Fruit fly (Drosophila melanogaster): ENCODE data around the gene RpS19a.
A peak's percentile ranks its signal among the peaks of the same experiment; 100 is the strongest.

RpS19a gene

DNA sequence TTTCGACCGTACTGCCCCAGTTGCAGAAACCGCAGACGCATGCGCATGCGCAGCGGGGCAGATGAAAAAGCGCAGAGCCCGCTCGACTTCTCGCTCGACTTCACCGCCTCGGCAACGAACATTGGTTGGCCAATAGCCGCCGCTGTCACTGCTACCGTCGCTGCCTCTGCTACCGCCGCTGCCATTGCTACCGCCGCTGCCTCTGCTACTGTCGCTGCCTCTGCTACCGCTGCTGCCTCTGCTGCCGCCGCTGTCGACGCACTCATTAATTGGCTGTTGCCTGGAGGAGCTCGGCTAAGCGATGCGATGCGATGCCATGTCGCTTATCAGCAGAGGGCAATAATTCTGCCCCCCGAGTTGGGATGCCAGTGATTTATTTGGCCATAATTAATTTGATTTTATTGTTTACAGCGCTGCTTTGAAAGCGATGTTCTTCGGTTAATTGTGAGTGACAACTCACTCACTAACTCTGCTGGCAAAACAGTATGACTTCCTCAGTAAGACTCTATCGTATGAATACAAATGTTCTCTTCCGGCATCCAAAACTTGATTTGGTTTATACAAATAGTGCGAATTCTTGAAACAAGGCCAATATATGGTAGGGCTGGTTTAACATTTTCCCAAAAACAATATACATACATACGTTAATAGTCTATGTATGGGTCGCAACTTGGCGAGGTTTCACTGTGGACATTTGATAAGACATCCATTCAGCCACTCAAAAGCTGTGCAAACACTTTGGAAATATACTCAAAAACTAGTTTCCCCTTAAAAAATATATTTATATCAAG, 33.2 kb downstream of the RpS19a start:
- TF ChIP-seq tgo (GFP tag; IDR thresholded peaks at IDR 0.05): 0 out of 3 replicates have a peak, but pooled peaks have one; percentile 13
- no peak for TF ChIP-seq CG11247 (GFP tag; IDR thresholded peaks at IDR 0.05)
- TF ChIP-seq CG12219 (GFP tag; optimal IDR thresholded peaks at IDR 0.05): peak; percentile 22
- peak; percentile 22 for TF ChIP-seq CG9817 (tag; optimal IDR thresholded peaks at IDR 0.05)
- TF ChIP-seq CG12299 (tag; optimal IDR thresholded peaks at IDR 0.05): no peak
- peak; percentile 21 for TF ChIP-seq ewg (GFP tag; optimal IDR thresholded peaks at IDR 0.05)
- peak; percentile 47 for TF ChIP-seq Sox102F (GFP tag; optimal IDR thresholded peaks at IDR 0.05)
- peak; percentile 21 for TF ChIP-seq CG17385 (GFP tag; optimal IDR thresholded peaks at IDR 0.05)
- 0 out of 4 replicates have a peak, but pooled peaks have one; percentile 45 for TF ChIP-seq chinmo (GFP tag; IDR thresholded peaks at IDR 0.05; ENCODE audit: partially characterized antibody)
- peak; percentile 38 for TF ChIP-seq sug (tag; optimal IDR thresholded peaks at IDR 0.05)
- no peak for TF ChIP-seq CG8388 (GFP tag; optimal IDR thresholded peaks at IDR 0.05)
- no peak for TF ChIP-seq trh (GFP tag; optimal IDR thresholded peaks at IDR 0.05)
- TF ChIP-seq CG13424 (tag; optimal IDR thresholded peaks at IDR 0.05): peak; percentile 26
- peak; percentile 45 for TF ChIP-seq CG3281 (GFP tag; optimal IDR thresholded peaks at IDR 0.05)
- no peak for TF ChIP-seq slp2 (GFP tag; optimal IDR thresholded peaks at IDR 0.05)
- peak in 1 of 2 experiments; percentile 20 for TF ChIP-seq bsh (GFP tag; optimal IDR thresholded peaks at IDR 0.05)
- TF ChIP-seq prd (optimal IDR thresholded peaks at IDR 0.05): no peak
- 0 out of 3 replicates have a peak, but pooled peaks have one; percentile 16 for TF ChIP-seq prd (GFP tag; IDR thresholded peaks at IDR 0.05)
- peak; percentile 31 for TF ChIP-seq CG30403 (GFP tag; optimal IDR thresholded peaks at IDR 0.05)
- no peak for TF ChIP-seq CG1024 (GFP tag; IDR thresholded peaks at IDR 0.05)
- peak; percentile 50 for TF ChIP-seq CG18599 (GFP tag; optimal IDR thresholded peaks at IDR 0.05)
- peak; percentile 32; the same call in 1 of the 2 replicates for TF ChIP-seq ranshi (GFP tag; IDR thresholded peaks at IDR 0.05)
- peak; percentile 97 for TF ChIP-seq Adf1 (GFP tag; IDR thresholded peaks at IDR 0.05)
- peak; percentile 60 for TF ChIP-seq sens (GFP tag)
- TF ChIP-seq sna (GFP tag; IDR thresholded peaks at IDR 0.05; ENCODE audit: partially characterized antibody): no peak
- peak in 1 of 2 experiments; percentile 48 for TF ChIP-seq dpn (GFP tag; optimal IDR thresholded peaks at IDR 0.05)
- TF ChIP-seq CG3847 (GFP tag; IDR thresholded peaks at IDR 0.05): no peak
- peak; percentile 47 for TF ChIP-seq CG11504 (tag; optimal IDR thresholded peaks at IDR 0.05)
- peak; percentile 55 for TF ChIP-seq CG15269 (tag; optimal IDR thresholded peaks at IDR 0.05)
- TF ChIP-seq row (GFP tag; IDR thresholded peaks at IDR 0.05): peak; percentile 66
- peak; percentile 24; the same call in 1 of the 2 replicates for TF ChIP-seq Xrp1 (GFP tag; IDR thresholded peaks at IDR 0.05)
- peak; percentile 48; the same call in 1 of the 3 replicates for TF ChIP-seq z (GFP tag; IDR thresholded peaks at IDR 0.05)
- TF ChIP-seq CkIIα-i1 (GFP tag; IDR thresholded peaks at IDR 0.05): no peak
- peak; percentile 50 for TF ChIP-seq CG14441 (GFP tag; IDR thresholded peaks at IDR 0.05)
- TF ChIP-seq ssp (GFP tag; IDR thresholded peaks at IDR 0.05): no peak
- no peak for TF ChIP-seq CG7271 (tag; optimal IDR thresholded peaks at IDR 0.05)
- 0 out of 2 replicates have a peak, but pooled peaks have one; percentile 17 for TF ChIP-seq CG14667 (GFP tag; IDR thresholded peaks at IDR 0.05)
- TF ChIP-seq CG7556 (GFP tag; optimal IDR thresholded peaks at IDR 0.05): peak; percentile 20
- TF ChIP-seq lmd (GFP tag; IDR thresholded peaks at IDR 0.05): peak; percentile 49; the same call in 1 of the 2 replicates
- TF ChIP-seq unpg (GFP tag; optimal IDR thresholded peaks at IDR 0.05): peak; percentile 21
- no peak for TF ChIP-seq E2f1 (GFP tag; IDR thresholded peaks at IDR 0.05)
- TF ChIP-seq CG12769 (tag; optimal IDR thresholded peaks at IDR 0.05): peak; percentile 65
- TF ChIP-seq sob (GFP tag; IDR thresholded peaks at IDR 0.05): 0 out of 2 replicates have a peak, but pooled peaks have one; percentile 6
- no peak for TF ChIP-seq Gsc (GFP tag; IDR thresholded peaks at IDR 0.05)
- TF ChIP-seq Ada2b (GFP tag; IDR thresholded peaks at IDR 0.05): 0 out of 2 replicates have a peak, but pooled peaks have one; percentile 25
- no peak for TF ChIP-seq pan (optimal IDR thresholded peaks at IDR 0.05)
- TF ChIP-seq pan (GFP tag; optimal IDR thresholded peaks at IDR 0.05 in 1 of 2, IDR thresholded peaks at IDR 0.05 in 1 of 2): peak in 1 of 2 experiments; percentile 39
- TF ChIP-seq ken (GFP tag; IDR thresholded peaks at IDR 0.05): 0 out of 3 replicates have a peak, but pooled peaks have one; percentile 10
- TF ChIP-seq CHES-1-like (GFP tag; optimal IDR thresholded peaks at IDR 0.05): peak; percentile 8
